Worm (Caenorhabditis elegans) whole organism, late embryonic: Measurements from ENCODE around the gene Y57G11C.20.
A peak's percentile ranks its signal among the peaks of the same experiment; 100 is the strongest.

Experiments
- C08G9.2 ChIP-seq: sonication (generic microtip); optimal IDR thresholded peaks from 2 replicates; lab custom pipeline; 2016; ENCODE audit warnings: mild to moderate bottlenecking, missing genetic modification characterization, moderate library complexity, missing compliant biosample characterization
- K02D7.2 ChIP-seq: sonication (generic microtip); optimal IDR thresholded peaks from 2 replicates; lab custom pipeline; 2017; ENCODE audit warnings: mild to moderate bottlenecking, missing genetic modification characterization, missing compliant biosample characterization
- K09A11.1 ChIP-seq: sonication (generic microtip); optimal IDR thresholded peaks from 2 replicates; lab custom pipeline; 2017; ENCODE audit warnings: antibody characterized with exemption, mild to moderate bottlenecking, missing genetic modification characterization, missing compliant biosample characterization; ENCODE audit not compliant: insufficient read depth
- T23F11.4 ChIP-seq: fragments of 200-800 bp; sonication (Bioruptor generic); optimal IDR thresholded peaks from 2 replicates; lab custom pipeline; 2018; ENCODE audit warnings: mild to moderate bottlenecking, missing genetic modification characterization, missing compliant biosample characterization
- Y22D7AL.16 ChIP-seq: sonication (generic microtip); optimal IDR thresholded peaks from 2 replicates; lab custom pipeline; 2016; ENCODE audit warnings: missing genetic modification characterization, missing compliant biosample characterization
- ahr-1 ChIP-seq: sonication (generic microtip); optimal IDR thresholded peaks from 2 replicates; lab custom pipeline; 2016; ENCODE audit warnings: missing genetic modification characterization, missing compliant biosample characterization
- ama-1 ChIP-seq: fragments of 150-350 bp; optimal IDR thresholded peaks from 2 replicates; lab custom pipeline; 2014
- ceh-14 ChIP-seq: sonication (generic microtip); optimal IDR thresholded peaks from 2 replicates; lab custom pipeline; 2016; ENCODE audit warnings: missing genotype, missing genetic modification characterization, missing compliant biosample characterization
- ceh-18 ChIP-seq: sonication (generic microtip); optimal IDR thresholded peaks from 2 replicates; lab custom pipeline; 2016; ENCODE audit warnings: missing genetic modification characterization, missing compliant biosample characterization
- ceh-19 ChIP-seq: fragments of 200-800 bp; sonication (Bioruptor generic); optimal IDR thresholded peaks from 2 replicates; lab custom pipeline; 2018; ENCODE audit warnings: mild to moderate bottlenecking, missing genetic modification characterization, missing compliant biosample characterization
- ceh-2 ChIP-seq: sonication (generic microtip); optimal IDR thresholded peaks from 2 replicates; lab custom pipeline; 2016; ENCODE audit warnings: missing genotype, missing genetic modification characterization, missing compliant biosample characterization
- ceh-22 ChIP-seq: sonication (generic microtip); optimal IDR thresholded peaks from 2 replicates; lab custom pipeline; 2017; ENCODE audit warnings: missing biosample characterization, missing genetic modification characterization
- ceh-24 ChIP-seq: sonication (generic microtip); optimal IDR thresholded peaks from 2 replicates; lab custom pipeline; 2016; ENCODE audit warnings: mild to moderate bottlenecking, missing genetic modification characterization, missing compliant biosample characterization
- ceh-31 ChIP-seq: sonication (generic microtip); optimal IDR thresholded peaks from 2 replicates; lab custom pipeline; 2016; ENCODE audit warnings: missing genetic modification characterization, missing compliant biosample characterization
- ceh-45 ChIP-seq: fragments of 200-800 bp; sonication (Bioruptor generic); IDR thresholded peaks from 2 replicates; pipeline ENCODE4 v1.3.6; 2022; ENCODE audit warnings: missing genetic modification reagents, missing genetic modification characterization, missing compliant biosample characterization
- ceh-48 ChIP-seq: sonication (generic microtip); optimal IDR thresholded peaks from 2 replicates; lab custom pipeline; 2016; ENCODE audit warnings: missing genetic modification characterization, inconsistent platforms, missing compliant biosample characterization
- che-1 ChIP-seq: sonication (generic microtip); optimal IDR thresholded peaks from 2 replicates; lab custom pipeline; 2016; ENCODE audit warnings: mild to moderate bottlenecking, missing genetic modification characterization, missing compliant biosample characterization
- dmd-4 ChIP-seq: sonication (generic microtip); optimal IDR thresholded peaks from 2 replicates; lab custom pipeline; 2016; ENCODE audit warnings: borderline replicate concordance, missing genetic modification characterization, missing compliant biosample characterization
- dve-1 ChIP-seq: sonication (generic microtip); optimal IDR thresholded peaks from 2 replicates; lab custom pipeline; 2017; ENCODE audit warnings: antibody characterized with exemption, mild to moderate bottlenecking, missing genetic modification characterization, missing compliant biosample characterization
- elt-4 ChIP-seq: sonication (generic microtip); optimal IDR thresholded peaks from 2 replicates; lab custom pipeline; 2016; ENCODE audit warnings: missing genetic modification characterization, missing compliant biosample characterization
- fax-1 ChIP-seq: sonication (generic microtip); optimal IDR thresholded peaks from 2 replicates; lab custom pipeline; 2016; ENCODE audit warnings: missing genotype, missing genetic modification characterization, missing compliant biosample characterization
- fkh-6 ChIP-seq: sonication (generic microtip); optimal IDR thresholded peaks from 2 replicates; lab custom pipeline; 2016; ENCODE audit warnings: missing genetic modification characterization, missing compliant biosample characterization
- hlh-13 ChIP-seq: fragments of 200-800 bp; sonication (Bioruptor generic); optimal IDR thresholded peaks from 2 replicates; lab custom pipeline; 2018; ENCODE audit warnings: mild to moderate bottlenecking, missing genetic modification characterization, missing compliant biosample characterization
- hlh-30 ChIP-seq: sonication (generic microtip); optimal IDR thresholded peaks from 2 replicates; lab custom pipeline; 2017; ENCODE audit warnings: antibody characterized with exemption, missing genetic modification characterization, missing compliant biosample characterization; ENCODE audit not compliant: insufficient read depth
- hlh-8 ChIP-seq: sonication (generic microtip); optimal IDR thresholded peaks from 2 replicates; lab custom pipeline; 2016; ENCODE audit warnings: missing genotype, missing genetic modification characterization, missing compliant biosample characterization
- lin-11 ChIP-seq: fragments of 200-800 bp; sonication (Bioruptor generic); optimal IDR thresholded peaks from 2 replicates; lab custom pipeline; 2018; ENCODE audit warnings: mild to moderate bottlenecking, missing genetic modification characterization, missing compliant biosample characterization
- madf-2 ChIP-seq: sonication (generic microtip); optimal IDR thresholded peaks from 2 replicates; lab custom pipeline; 2017; ENCODE audit warnings: missing genetic modification characterization, missing compliant biosample characterization
- mec-3 ChIP-seq: sonication (generic microtip); optimal IDR thresholded peaks from 2 replicates; lab custom pipeline; 2016; ENCODE audit warnings: borderline replicate concordance, missing genetic modification characterization, missing compliant biosample characterization
- nfya-1 ChIP-seq: sonication (generic microtip); optimal IDR thresholded peaks from 2 replicates; lab custom pipeline; 2017; ENCODE audit warnings: missing genetic modification characterization, mild to moderate bottlenecking, missing compliant biosample characterization, antibody characterized with exemption, moderate library complexity
- nhr-11 ChIP-seq: fragments of 150-350 bp; optimal IDR thresholded peaks from 2 replicates; lab custom pipeline; 2014; ENCODE audit warnings: missing biosample characterization, missing genetic modification characterization
- nhr-232 ChIP-seq: sonication (generic microtip); optimal IDR thresholded peaks from 2 replicates; lab custom pipeline; 2016; ENCODE audit warnings: missing genetic modification characterization, missing compliant biosample characterization
- npax-4 ChIP-seq: sonication (generic microtip); optimal IDR thresholded peaks from 2 replicates; lab custom pipeline; 2016; ENCODE audit warnings: missing genetic modification characterization, missing compliant biosample characterization
- odd-2 ChIP-seq: sonication (generic microtip); optimal IDR thresholded peaks from 2 replicates; lab custom pipeline; 2017; ENCODE audit warnings: antibody characterized with exemption, mild to moderate bottlenecking, missing genetic modification characterization, missing compliant biosample characterization
- pag-3 ChIP-seq: sonication (generic microtip); optimal IDR thresholded peaks from 2 replicates; lab custom pipeline; 2016; ENCODE audit warnings: missing compliant biosample characterization, missing genetic modification characterization, borderline replicate concordance
- pha-2 ChIP-seq: sonication (generic microtip); optimal IDR thresholded peaks from 2 replicates; lab custom pipeline; 2017; ENCODE audit warnings: mild to moderate bottlenecking, missing genetic modification characterization, missing compliant biosample characterization
- pha-4 ChIP-seq: fragments of 150-350 bp; optimal IDR thresholded peaks from 2 replicates; lab custom pipeline; 2018; ENCODE audit warnings: missing biosample characterization, missing genetic modification reagents, missing genetic modification characterization
- pros-1 ChIP-seq: fragments of 150-350 bp; optimal IDR thresholded peaks from 2 replicates; lab custom pipeline; 2014; ENCODE audit warnings: missing biosample characterization, missing genetic modification reagents, missing genetic modification characterization
- ref-2 ChIP-seq: sonication (generic microtip); optimal IDR thresholded peaks from 2 replicates; lab custom pipeline; 2016; ENCODE audit warnings: missing genetic modification characterization, missing compliant biosample characterization
- rnt-1 ChIP-seq: sonication (generic microtip); optimal IDR thresholded peaks from 2 replicates; lab custom pipeline; 2016; ENCODE audit warnings: missing genetic modification characterization, missing compliant biosample characterization
- sdc-2 ChIP-seq: sonication (generic microtip); optimal IDR thresholded peaks from 2 replicates; lab custom pipeline; 2016; ENCODE audit warnings: missing genotype, missing genetic modification characterization, missing compliant biosample characterization
- sox-2 ChIP-seq: fragments of 200-800 bp; sonication (Bioruptor generic); IDR thresholded peaks from 2 replicates; pipeline ENCODE4 v1.3.6; 2022; ENCODE audit warnings: missing genetic modification reagents, missing genetic modification characterization, missing compliant biosample characterization
- syd-9 ChIP-seq: sonication (generic microtip); optimal IDR thresholded peaks from 2 replicates; lab custom pipeline; 2016; ENCODE audit warnings: mild to moderate bottlenecking, missing genetic modification characterization, moderate library complexity, missing compliant biosample characterization
- tbx-2 ChIP-seq: sonication (generic microtip); optimal IDR thresholded peaks from 2 replicates; lab custom pipeline; 2016; ENCODE audit warnings: missing genetic modification characterization, missing compliant biosample characterization
- tbx-7 ChIP-seq: sonication (generic microtip); optimal IDR thresholded peaks from 2 replicates; lab custom pipeline; 2016; ENCODE audit warnings: missing genotype, missing genetic modification characterization, missing compliant biosample characterization
- ttx-3 ChIP-seq: sonication (generic microtip); optimal IDR thresholded peaks from 2 replicates; lab custom pipeline; 2016; ENCODE audit warnings: missing genetic modification reagents, missing genetic modification characterization, missing compliant biosample characterization
- unc-3 ChIP-seq, 2 experiments: fragments of 200-800 bp in 1 of 2; sonication (Bioruptor generic) in 1 of 2; sonication (generic microtip) in 1 of 2; conservative IDR thresholded peaks in 1 of 2; optimal IDR thresholded peaks in 1 of 2; 2 replicates each; pipeline versions ENCODE4 v1.3.6 to Lab custom; 2016 to 2022; ENCODE audit warnings: missing compliant biosample characterization in 2 of 2, missing genetic modification characterization in 2 of 2, missing genetic modification reagents in 1 of 2
- unc-42 ChIP-seq: sonication (generic microtip); optimal IDR thresholded peaks from 2 replicates; lab custom pipeline; 2016; ENCODE audit warnings: missing genotype, missing genetic modification characterization, missing compliant biosample characterization
- unc-55 ChIP-seq: sonication (generic microtip); optimal IDR thresholded peaks from 2 replicates; lab custom pipeline; 2017; ENCODE audit warnings: missing biosample characterization, missing genetic modification reagents, missing genetic modification characterization
- zip-5 ChIP-seq: sonication (generic microtip); optimal IDR thresholded peaks from 2 replicates; lab custom pipeline; 2016; ENCODE audit warnings: missing genetic modification characterization, missing compliant biosample characterization
- ztf-16 ChIP-seq: sonication (generic microtip); optimal IDR thresholded peaks from 2 replicates; lab custom pipeline; 2017; ENCODE audit warnings: missing genetic modification characterization, missing compliant biosample characterization

The Y57G11C.20 gene

ce11 chrIV:14836885-14837284 is 6.3 kb upstream of the Y57G11C.20 start, which contains the start of gene Y57G11C.22 (continued):
- no peak for TF ChIP-seq pros-1 (tag; lab: Kevin White, UChicago)
- TF ChIP-seq, all 69 proteins: peak for 4

- TF ChIP-seq zip-5 (peak; percentile 40), tbx-7 (no peak), K09A11.1 (tag; lab: Kevin White, UChicago) (peak; percentile 22), nhr-232 (tag; lab: Kevin White, UChicago) (peak; percentile 61), hlh-13 (peak; percentile 77), elt-4 (tag; lab: Kevin White, UChicago) (no peak), ceh-45 (GFP tag; lab: Robert Waterston, UW) (peak; percentile 75), odd-2 (tag; lab: Kevin White, UChicago) (no peak), sox-2 (0 out of 2 replicates have a peak, but pooled peaks have one; percentile 55), pros-1 (tag; lab: Kevin White, UChicago) (no peak), syd-9 (tag; lab: Kevin White, UChicago) (peak; percentile 52), hlh-30 (tag; lab: Kevin White, UChicago) (peak; percentile 14), ahr-1 (tag; lab: Kevin White, UChicago) (peak; percentile 29), pha-4 (tag; lab: Kevin White, UChicago) (no peak), che-1 (peak; percentile 80), ttx-3 (peak; percentile 56), ama-1 (lab: Kevin White, UChicago) (no peak), K02D7.2 (tag; lab: Kevin White, UChicago) (peak; percentile 41), ceh-24 (no peak), tbx-2 (tag; lab: Kevin White, UChicago) (peak; percentile 76), unc-3 (GFP tag; conservative IDR thresholded peaks at IDR 0.05; lab: Robert Waterston, UW) (peak; percentile 30; the same call in 1 of the 2 replicates), unc-3 (tag; optimal IDR thresholded peaks at IDR 0.05; lab: Kevin White, UChicago) (peak; percentile 56), fkh-6 (tag; lab: Kevin White, UChicago) (peak; percentile 50), sdc-2 (tag; lab: Kevin White, UChicago) (peak; percentile 41), T23F11.4 (GFP tag; lab: Kevin White, UChicago) (peak; percentile 68), rnt-1 (tag; lab: Kevin White, UChicago) (peak; percentile 60), madf-2 (peak; percentile 30), Y22D7AL.16 (peak; percentile 78), mec-3 (tag; lab: Kevin White, UChicago) (no peak), unc-55 (GFP tag; lab: Kevin White, UChicago) (no peak), unc-42 (tag; lab: Kevin White, UChicago) (no peak), hlh-8 (tag; lab: Kevin White, UChicago) (peak; percentile 65), ceh-19 (GFP tag; lab: Kevin White, UChicago) (peak; percentile 78), ceh-22 (no peak), nhr-11 (tag; lab: Kevin White, UChicago) (no peak), nfya-1 (tag; lab: Kevin White, UChicago) (peak; percentile 34), ceh-18 (peak; percentile 50), ceh-31 (tag; lab: Kevin White, UChicago) (peak; percentile 62), npax-4 (peak; percentile 11), ceh-14 (tag; lab: Kevin White, UChicago) (peak; percentile 67), fax-1 (tag; lab: Kevin White, UChicago) (peak; percentile 49), dmd-4 (tag; lab: Kevin White, UChicago) (no peak), lin-11 (tag; lab: Kevin White, UChicago) (peak; percentile 71), ref-2 (tag; lab: Kevin White, UChicago) (peak; percentile 67), ceh-2 (tag; lab: Kevin White, UChicago) (peak; percentile 55), pha-2 (tag; lab: Kevin White, UChicago) (peak; percentile 13), dve-1 (tag; lab: Kevin White, UChicago) (peak; percentile 43), ztf-16 (peak; percentile 66), pag-3 (no peak), C08G9.2 (tag; lab: Kevin White, UChicago) (peak; percentile 56), ceh-48 (tag; lab: Kevin White, UChicago) (peak; percentile 82)
These were observed 5.1 kb upstream of the Y57G11C.20 start for ce11 chrIV:14838095-14838494.
